Worm (Caenorhabditis elegans) whole organism, L3 larva: ENCODE data around the gene ttr-34.

Experiments used
- ama-1 ChIP-seq: fragments of 150-350 bp; optimal IDR thresholded peaks from 2 replicates; lab custom pipeline; 2018
- ceh-28 ChIP-seq: fragments of 150-350 bp; optimal IDR thresholded peaks from 2 replicates; lab custom pipeline; 2014; ENCODE audit warnings: missing biosample characterization, missing genetic modification reagents, missing genetic modification characterization
- egl-27 ChIP-seq: sonication (generic microtip); optimal IDR thresholded peaks from 4 replicates; lab custom pipeline; 2017; ENCODE audit warnings: missing biosample characterization, missing genetic modification reagents, missing genetic modification characterization
- egl-5 ChIP-seq: fragments of 150-350 bp; optimal IDR thresholded peaks from 2 replicates; lab custom pipeline; 2017; ENCODE audit warnings: missing biosample characterization, missing genetic modification reagents, missing genetic modification characterization, inconsistent platforms
- elt-1 ChIP-seq: fragments of 150-350 bp; optimal IDR thresholded peaks from 2 replicates; lab custom pipeline; 2014; ENCODE audit warnings: missing biosample characterization, missing genetic modification characterization
- elt-2 ChIP-seq: sonication (generic microtip); optimal IDR thresholded peaks from 2 replicates; lab custom pipeline; 2016; ENCODE audit warnings: missing genetic modification reagents, mild to moderate bottlenecking, missing genetic modification characterization, missing compliant biosample characterization
- elt-3 ChIP-seq, 3 experiments: fragments of 150-350 bp in 1 of 3; sonication (generic microtip) in 2 of 3; optimal IDR thresholded peaks; 2 replicates in 2 of 3; 4 replicates in 1 of 3; lab custom pipeline; 2014 to 2017; ENCODE audit warnings: missing biosample characterization in 3 of 3, missing genetic modification characterization in 3 of 3
- eor-1 ChIP-seq, 2 experiments: fragments of 150-350 bp; optimal IDR thresholded peaks; 2 replicates each; lab custom pipeline; 2014 to 2018; ENCODE audit warnings: missing biosample characterization in 2 of 2, missing genetic modification characterization in 2 of 2
- fkh-10 ChIP-seq: sonication (generic microtip); optimal IDR thresholded peaks from 2 replicates; lab custom pipeline; 2017; ENCODE audit warnings: missing biosample characterization, missing genetic modification reagents, missing genetic modification characterization
- fkh-2 ChIP-seq: fragments of 150-350 bp; optimal IDR thresholded peaks from 2 replicates; lab custom pipeline; 2014; ENCODE audit warnings: missing biosample characterization, missing genetic modification reagents, missing genetic modification characterization
- fos-1 ChIP-seq: fragments of 150-350 bp; optimal IDR thresholded peaks from 2 replicates; lab custom pipeline; 2014; ENCODE audit warnings: missing biosample characterization, missing genetic modification characterization
- hmg-11 ChIP-seq: sonication (generic microtip); optimal IDR thresholded peaks from 2 replicates; lab custom pipeline; 2016; ENCODE audit warnings: missing genetic modification characterization, missing compliant biosample characterization
- jun-1 ChIP-seq: fragments of 150-350 bp; optimal IDR thresholded peaks from 2 replicates; lab custom pipeline; 2014; ENCODE audit warnings: missing biosample characterization, missing genetic modification reagents, missing genetic modification characterization
- lin-15B ChIP-seq: fragments of 150-350 bp; optimal IDR thresholded peaks from 2 replicates; lab custom pipeline; 2014; ENCODE audit warnings: missing biosample characterization, missing genetic modification characterization
- lin-39 ChIP-seq: fragments of 150-350 bp; optimal IDR thresholded peaks from 2 replicates; lab custom pipeline; 2018; ENCODE audit warnings: missing biosample characterization, missing genetic modification reagents, missing genetic modification characterization
- lsy-12 ChIP-seq: sonication (generic microtip); optimal IDR thresholded peaks from 2 replicates; lab custom pipeline; 2016; ENCODE audit warnings: mild to moderate bottlenecking, missing genetic modification characterization, missing compliant biosample characterization
- mdl-1 ChIP-seq: fragments of 150-350 bp; optimal IDR thresholded peaks from 2 replicates; lab custom pipeline; 2014; ENCODE audit warnings: missing biosample characterization, missing genetic modification characterization
- nfya-1 ChIP-seq: sonication (generic microtip); optimal IDR thresholded peaks from 2 replicates; lab custom pipeline; 2017; ENCODE audit warnings: missing genetic modification characterization, mild to moderate bottlenecking, missing compliant biosample characterization, antibody characterized with exemption, moderate library complexity; ENCODE audit not compliant: insufficient read depth
- nhr-12 ChIP-seq: fragments of 150-350 bp; optimal IDR thresholded peaks from 2 replicates; lab custom pipeline; 2014; ENCODE audit warnings: missing biosample characterization, missing genetic modification characterization
- nhr-23 ChIP-seq: fragments of 150-350 bp; optimal IDR thresholded peaks from 2 replicates; lab custom pipeline; 2014; ENCODE audit warnings: missing biosample characterization, missing genetic modification reagents, missing genetic modification characterization
- nhr-237 ChIP-seq: fragments of 150-350 bp; optimal IDR thresholded peaks from 2 replicates; lab custom pipeline; 2014; ENCODE audit warnings: missing biosample characterization, missing genetic modification characterization
- nhr-25 ChIP-seq: sonication (generic microtip); optimal IDR thresholded peaks from 2 replicates; lab custom pipeline; 2017; ENCODE audit warnings: missing biosample characterization, missing genetic modification characterization
- nhr-43 ChIP-seq: sonication (generic microtip); optimal IDR thresholded peaks from 2 replicates; lab custom pipeline; 2016; ENCODE audit warnings: mild to moderate bottlenecking, missing genetic modification characterization, missing compliant biosample characterization; ENCODE audit not compliant: poor library complexity, severe bottlenecking
- pha-4 ChIP-seq: fragments of 150-350 bp; optimal IDR thresholded peaks from 2 replicates; lab custom pipeline; 2014; ENCODE audit warnings: missing biosample characterization, missing genetic modification reagents, missing genetic modification characterization
- pqm-1 ChIP-seq: fragments of 150-350 bp; optimal IDR thresholded peaks from 2 replicates; lab custom pipeline; 2017; ENCODE audit warnings: missing biosample characterization, missing genetic modification characterization, inconsistent platforms
- sea-2 ChIP-seq: fragments of 150-350 bp; sonication (generic microtip); optimal IDR thresholded peaks from 4 replicates; lab custom pipeline; 2014; ENCODE audit warnings: missing biosample characterization, missing genetic modification reagents, missing genetic modification characterization
- snpc-4 ChIP-seq: fragments of 150-350 bp; optimal IDR thresholded peaks from 2 replicates; lab custom pipeline; 2014; ENCODE audit warnings: missing biosample characterization, missing genetic modification characterization
- unc-39 ChIP-seq: sonication (generic microtip); optimal IDR thresholded peaks from 4 replicates; lab custom pipeline; 2017; ENCODE audit warnings: missing biosample characterization, missing genetic modification characterization
- zag-1 ChIP-seq: fragments of 150-350 bp; optimal IDR thresholded peaks from 2 replicates; lab custom pipeline; 2014; ENCODE audit warnings: missing biosample characterization, missing genetic modification characterization

Gene ttr-34

ce11 chrX:13104966-13105365 is 34.6 kb upstream of the ttr-34 start, which contains the start of gene F17H10.1:
F17H10.1 (plus strand) TSS chrX:13105241.
- peak; percentile 53 for TF ChIP-seq snpc-4 (tag; lab: Kevin White, UChicago)
- TF ChIP-seq elt-2 (tag; lab: Kevin White, UChicago): peak; percentile 95
- no peak for TF ChIP-seq ceh-28 (tag; lab: Kevin White, UChicago)
- TF ChIP-seq lin-15B (tag; lab: Kevin White, UChicago): peak; percentile 50
- peak; percentile 69 for TF ChIP-seq lin-39 (tag; lab: Kevin White, UChicago)
- TF ChIP-seq egl-27 (tag; lab: Kevin White, UChicago): peak; percentile 48
- peak; percentile 70 for TF ChIP-seq ama-1 (lab: Kevin White, UChicago)
- no peak for TF ChIP-seq nhr-12 (tag; lab: Kevin White, UChicago)
- TF ChIP-seq sea-2: no peak
- TF ChIP-seq fos-1 (tag; lab: Kevin White, UChicago): peak; percentile 40
- peak; percentile 87 for TF ChIP-seq nhr-43 (tag; lab: Kevin White, UChicago)
- TF ChIP-seq nfya-1 (tag; lab: Kevin White, UChicago): no peak
- peak; percentile 62 for TF ChIP-seq lsy-12 (tag; lab: Kevin White, UChicago)
- TF ChIP-seq pqm-1 (tag; lab: Kevin White, UChicago): peak; percentile 85
- TF ChIP-seq mdl-1 (tag; lab: Kevin White, UChicago): peak; percentile 92
- peak; percentile 79 for TF ChIP-seq jun-1 (tag; lab: Kevin White, UChicago)
- TF ChIP-seq elt-3 (tag; optimal IDR thresholded peaks at IDR 0.05; lab: Kevin White, UChicago): peak in 1 of 3 experiments; percentile 80
- peak; percentile 65 for TF ChIP-seq nhr-25 (tag; lab: Kevin White, UChicago)
- TF ChIP-seq pha-4 (tag; lab: Kevin White, UChicago): peak; percentile 80
- peak; percentile 79 for TF ChIP-seq nhr-23 (tag; lab: Kevin White, UChicago)

- TF ChIP-seq elt-2 (tag; lab: Kevin White, UChicago): peak; percentile 80
- peak; percentile 7 for TF ChIP-seq jun-1 (tag; lab: Kevin White, UChicago)
- no peak for TF ChIP-seq fkh-10 (GFP tag; lab: Kevin White, UChicago)
- no peak for TF ChIP-seq egl-5 (tag; lab: Kevin White, UChicago)
- TF ChIP-seq nfya-1 (tag; lab: Kevin White, UChicago): peak; percentile 22
- TF ChIP-seq fkh-2 (tag; lab: Kevin White, UChicago): no peak
- TF ChIP-seq zag-1 (tag; lab: Kevin White, UChicago): no peak
- TF ChIP-seq ceh-28 (tag; lab: Kevin White, UChicago): no peak
These were observed 33.3 kb upstream of the ttr-34 start for ce11 chrX:13106177-13106761.

DNA sequence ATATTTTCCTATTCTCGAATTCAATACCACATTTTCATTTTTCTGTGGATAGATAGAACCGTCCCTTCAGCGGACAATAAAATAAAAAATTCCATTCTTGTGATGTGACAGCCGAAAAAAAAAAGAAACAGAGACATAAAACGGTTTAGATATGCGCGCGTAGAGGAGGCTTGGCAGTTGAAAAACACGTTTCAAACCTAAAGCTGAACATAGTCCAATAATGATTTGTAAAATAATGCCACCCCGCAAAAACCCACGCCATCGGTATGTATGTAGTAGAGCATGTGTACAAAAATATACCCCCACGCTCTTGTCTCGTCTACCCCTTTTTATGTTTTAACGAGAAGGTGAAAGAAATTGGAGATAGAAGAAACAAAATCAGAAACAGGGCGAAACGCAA is 30.9 kb upstream of the ttr-34 start:
- TF ChIP-seq mdl-1 (tag; lab: Kevin White, UChicago): no peak
- TF ChIP-seq elt-2 (tag; lab: Kevin White, UChicago): peak; percentile 11
- peak; percentile 9 for TF ChIP-seq egl-5 (tag; lab: Kevin White, UChicago)
- peak; percentile 94 for TF ChIP-seq ama-1 (lab: Kevin White, UChicago)
- TF ChIP-seq hmg-11: no peak

DNA sequence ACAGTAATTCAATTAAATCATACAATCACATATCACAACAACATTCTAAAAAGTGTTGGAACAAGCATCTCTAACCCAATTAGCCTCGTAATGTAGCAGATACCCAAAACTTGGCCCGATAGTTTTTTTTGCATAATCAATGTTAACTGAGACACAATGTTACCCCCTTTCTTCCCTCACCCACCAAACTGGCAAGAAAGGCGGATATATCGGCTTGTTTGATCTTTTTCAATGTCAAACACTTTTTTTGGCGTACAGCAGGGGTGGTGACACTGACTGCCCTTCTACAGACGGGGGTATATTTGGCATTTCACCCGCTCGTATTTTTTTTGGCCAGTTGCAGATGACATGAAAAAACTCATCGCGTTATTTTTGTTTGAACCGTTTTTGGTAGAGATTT is 29.6 kb upstream of the ttr-34 start:
- TF ChIP-seq nhr-25 (tag; lab: Kevin White, UChicago) (peak; percentile 72), sea-2 (no peak)
- TF ChIP-seq, all 47 proteins: peak for 1

DNA sequence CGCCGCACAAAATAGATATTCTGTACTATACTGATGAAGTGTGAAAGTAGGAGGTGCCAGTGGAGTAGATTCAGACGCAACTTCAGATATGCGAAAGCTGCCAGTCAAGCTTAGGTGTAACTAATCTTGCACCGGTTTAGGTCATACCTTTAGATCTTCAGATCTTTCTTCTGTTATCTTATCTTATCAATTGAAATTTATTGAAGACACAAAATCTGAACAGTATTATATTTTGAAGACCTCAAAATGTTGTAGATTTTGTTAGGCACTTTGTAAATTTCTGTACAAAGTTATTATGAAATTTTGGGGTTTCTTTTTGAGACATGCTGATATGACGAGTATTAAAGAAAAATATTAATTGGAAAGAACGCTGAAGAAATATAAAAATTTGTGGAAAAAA is 26.9 kb upstream of the ttr-34 start:
- peak in 1 of 3 experiments; percentile 48 for TF ChIP-seq elt-3 (tag; optimal IDR thresholded peaks at IDR 0.05; lab: Kevin White, UChicago)
- no peak for TF ChIP-seq eor-1 (tag; optimal IDR thresholded peaks at IDR 0.05; lab: Kevin White, UChicago)

- peak; percentile 12 for TF ChIP-seq nhr-43 (tag; lab: Kevin White, UChicago)
- no peak for TF ChIP-seq nhr-23 (tag; lab: Kevin White, UChicago)
- TF ChIP-seq unc-39 (tag; lab: Kevin White, UChicago): no peak
- TF ChIP-seq nhr-237 (tag; lab: Kevin White, UChicago): no peak
- TF ChIP-seq nhr-25 (tag; lab: Kevin White, UChicago): peak; percentile 63
- no peak for TF ChIP-seq elt-1 (tag; lab: Kevin White, UChicago)
These were observed 26.1 kb upstream of the ttr-34 start, which contains the start of gene F17H10.2 for ce11 chrX:13113457-13113856. F17H10.2 (plus strand) TSS chrX:13113772.
